Fruit fly (Drosophila melanogaster) whole organism, embryonic: ENCODE data around the gene sob.

ENCODE experiments used
- Atf-2 ChIP-seq: fragments of 200-800 bp; sonication (Bioruptor generic); optimal IDR thresholded peaks from 2 replicates; lab custom pipeline; 2016; ENCODE audit warnings: missing biosample characterization, missing genetic modification characterization
- Atf3 ChIP-seq: fragments of 200-800 bp; sonication (Bioruptor generic); optimal IDR thresholded peaks from 3 replicates; lab custom pipeline; 2016; ENCODE audit warnings: missing biosample characterization, missing genetic modification characterization
- Bdp1 ChIP-seq: fragments of 200-800 bp; sonication (Bioruptor generic); optimal IDR thresholded peaks from 3 replicates; lab custom pipeline; 2016; ENCODE audit warnings: missing biosample characterization, missing genetic modification characterization
- CG10209 ChIP-seq: fragments of 200-800 bp; sonication (Bioruptor generic); optimal IDR thresholded peaks from 3 replicates; lab custom pipeline; 2017; ENCODE audit warnings: missing biosample characterization, mild to moderate bottlenecking, missing genetic modification characterization, missing genetic modification reagents
- CG10462 ChIP-seq: fragments of 200-800 bp; sonication (Bioruptor generic); optimal IDR thresholded peaks from 2 replicates; lab custom pipeline; 2016; ENCODE audit warnings: missing biosample characterization, missing genetic modification characterization
- CG12236 ChIP-seq: fragments of 200-800 bp; sonication (Bioruptor generic); optimal IDR thresholded peaks from 2 replicates; lab custom pipeline; 2016; ENCODE audit warnings: missing biosample characterization, missing genetic modification characterization
- CG1233 ChIP-seq: fragments of 200-800 bp; sonication (Bioruptor generic); optimal IDR thresholded peaks from 4 replicates; lab custom pipeline; 2018; ENCODE audit warnings: missing biosample characterization, mild to moderate bottlenecking, missing genetic modification characterization
- CG13296 ChIP-seq: fragments of 200-800 bp; sonication (Bioruptor generic); optimal IDR thresholded peaks from 3 replicates; lab custom pipeline; 2018; ENCODE audit warnings: missing biosample characterization, mild to moderate bottlenecking, missing genetic modification characterization
- CG14441 ChIP-seq: fragments of 200-800 bp; sonication (Bioruptor generic); IDR thresholded peaks from 2 replicates; pipeline ENCODE4 v1.3.6; 2022; ENCODE audit warnings: missing biosample characterization, missing genetic modification characterization
- CG17912 ChIP-seq: fragments of 200-800 bp; sonication (Bioruptor generic); optimal IDR thresholded peaks from 2 replicates; lab custom pipeline; 2018; ENCODE audit warnings: missing biosample characterization, mild to moderate bottlenecking, missing genetic modification characterization
- CG2202 ChIP-seq: fragments of 200-800 bp; sonication (Bioruptor generic); optimal IDR thresholded peaks from 2 replicates; lab custom pipeline; 2018; ENCODE audit warnings: missing biosample characterization, mild to moderate bottlenecking, missing genetic modification characterization
- CG3407 ChIP-seq: fragments of 200-800 bp; sonication (Bioruptor generic); optimal IDR thresholded peaks from 2 replicates; lab custom pipeline; 2018; ENCODE audit warnings: missing biosample characterization, mild to moderate bottlenecking, missing genetic modification characterization
- CG34224 ChIP-seq: fragments of 200-800 bp; sonication (Bioruptor generic); IDR thresholded peaks from 3 replicates; pipeline ENCODE4 v1.3.6; 2022; ENCODE audit warnings: missing biosample characterization, missing genetic modification characterization; ENCODE audit not compliant: partially characterized antibody
- CG4617 ChIP-seq: fragments of 200-800 bp; sonication (Bioruptor generic); optimal IDR thresholded peaks from 3 replicates; lab custom pipeline; 2016; ENCODE audit warnings: missing biosample characterization, missing genetic modification characterization, borderline replicate concordance
- CG4707 ChIP-seq: fragments of 200-800 bp; sonication (Bioruptor generic); optimal IDR thresholded peaks from 2 replicates; lab custom pipeline; 2018; ENCODE audit warnings: missing biosample characterization, mild to moderate bottlenecking, missing genetic modification characterization, moderate library complexity
- H15 ChIP-seq: fragments of 200-800 bp; sonication (Bioruptor generic); IDR thresholded peaks from 3 replicates; pipeline ENCODE4 v1.3.6; 2022; ENCODE audit warnings: missing biosample characterization, missing genetic modification characterization
- Meics ChIP-seq: fragments of 200-800 bp; sonication (Bioruptor generic); optimal IDR thresholded peaks from 2 replicates; lab custom pipeline; 2017; ENCODE audit warnings: missing biosample characterization, mild to moderate bottlenecking, missing genetic modification characterization
- Opbp ChIP-seq: fragments of 200-800 bp; sonication (Bioruptor generic); IDR thresholded peaks from 3 replicates; pipeline ENCODE4 v1.3.6; 2022; ENCODE audit warnings: missing biosample characterization, missing genetic modification characterization; ENCODE audit not compliant: partially characterized antibody
- Ravus ChIP-seq: fragments of 200-800 bp; sonication (Bioruptor generic); IDR thresholded peaks from 2 replicates; pipeline ENCODE4 v1.3.6; 2022; ENCODE audit warnings: missing biosample characterization, missing genetic modification characterization
- Rfx ChIP-seq: fragments of 200-800 bp; sonication (Bioruptor generic); IDR thresholded peaks from 2 replicates; pipeline ENCODE4 v1.3.6; 2022; ENCODE audit warnings: missing biosample characterization, missing genetic modification characterization
- Sry-δ ChIP-seq: fragments of 200-800 bp; sonication (Bioruptor generic); optimal IDR thresholded peaks from 2 replicates; lab custom pipeline; 2016; ENCODE audit warnings: missing biosample characterization, missing genetic modification characterization
- Usf ChIP-seq: fragments of 200-800 bp; sonication (Bioruptor generic); optimal IDR thresholded peaks from 2 replicates; lab custom pipeline; 2017; ENCODE audit warnings: missing genotype, missing biosample characterization, missing genetic modification characterization
- ab ChIP-seq: fragments of 200-800 bp; sonication (Bioruptor generic); optimal IDR thresholded peaks from 2 replicates; lab custom pipeline; 2016; ENCODE audit warnings: missing biosample characterization, missing genetic modification characterization
- cato ChIP-seq: fragments of 200-800 bp; sonication (Bioruptor generic); optimal IDR thresholded peaks from 2 replicates; lab custom pipeline; 2016; ENCODE audit warnings: missing biosample characterization, missing genetic modification characterization, borderline replicate concordance
- dati ChIP-seq: fragments of 200-800 bp; sonication (Bioruptor generic); IDR thresholded peaks from 2 replicates; pipeline ENCODE4 v1.3.6; 2022; ENCODE audit warnings: missing biosample characterization, missing genetic modification characterization
- dmrt11E ChIP-seq: fragments of 200-800 bp; sonication (Bioruptor generic); optimal IDR thresholded peaks from 3 replicates; lab custom pipeline; 2018; ENCODE audit warnings: missing biosample characterization, mild to moderate bottlenecking, missing genetic modification characterization, moderate library complexity
- fd3F ChIP-seq: fragments of 200-800 bp; sonication (Bioruptor generic); optimal IDR thresholded peaks from 2 replicates; lab custom pipeline; 2018; ENCODE audit warnings: missing biosample characterization, mild to moderate bottlenecking, missing genetic modification characterization, moderate library complexity
- grn ChIP-seq: fragments of 200-800 bp; sonication (Bioruptor generic); optimal IDR thresholded peaks from 3 replicates; lab custom pipeline; 2017; ENCODE audit warnings: missing biosample characterization, missing genetic modification characterization
- ham ChIP-seq: fragments of 200-800 bp; sonication (Bioruptor generic); IDR thresholded peaks from 2 replicates; pipeline ENCODE4 v1.3.6; 2022; ENCODE audit warnings: missing biosample characterization, missing genetic modification characterization
- hth ChIP-seq: fragments of >200 bp; optimal IDR thresholded peaks from 2 replicates; lab custom pipeline; 2017; ENCODE audit warnings: inconsistent platforms
- jing ChIP-seq: fragments of 200-800 bp; sonication (Bioruptor generic); optimal IDR thresholded peaks from 2 replicates; lab custom pipeline; 2018; ENCODE audit warnings: missing biosample characterization, mild to moderate bottlenecking, missing genetic modification characterization
- jumu ChIP-seq: fragments of 200-800 bp; sonication (Bioruptor generic); optimal IDR thresholded peaks from 3 replicates; lab custom pipeline; 2016; ENCODE audit warnings: missing biosample characterization, missing genetic modification characterization
- knrl ChIP-seq: fragments of 200-800 bp; sonication (Bioruptor generic); IDR thresholded peaks from 3 replicates; pipeline ENCODE4 v1.3.6; 2022; ENCODE audit warnings: missing biosample characterization, missing genetic modification characterization; ENCODE audit not compliant: partially characterized antibody
- lola ChIP-seq, 3 experiments: fragments of >200 bp in 2 of 3; fragments of 200-800 bp in 1 of 3; sonication (Bioruptor generic) in 1 of 3; optimal IDR thresholded peaks; 2 replicates each; lab custom pipeline; 2017 to 2019; ENCODE audit warnings: missing biosample characterization in 3 of 3, missing genetic modification characterization in 3 of 3, mild to moderate bottlenecking in 1 of 3, moderate library complexity in 1 of 3
- luna ChIP-seq: fragments of 200-800 bp; sonication (Bioruptor generic); optimal IDR thresholded peaks from 2 replicates; lab custom pipeline; 2016; ENCODE audit warnings: missing biosample characterization, missing genetic modification characterization
- maf-S ChIP-seq: fragments of 200-800 bp; sonication (Bioruptor generic); optimal IDR thresholded peaks from 2 replicates; lab custom pipeline; 2016; ENCODE audit warnings: missing biosample characterization, missing genetic modification characterization
- oc ChIP-seq: fragments of 200-800 bp; sonication (Bioruptor generic); optimal IDR thresholded peaks from 2 replicates; lab custom pipeline; 2018; ENCODE audit warnings: missing biosample characterization, mild to moderate bottlenecking, missing genetic modification characterization, moderate library complexity
- p53 ChIP-seq: fragments of 200-800 bp; sonication (Bioruptor generic); optimal IDR thresholded peaks from 2 replicates; lab custom pipeline; 2016; ENCODE audit warnings: missing biosample characterization, missing genetic modification characterization
- pb ChIP-seq: fragments of 200-800 bp; sonication (Bioruptor generic); optimal IDR thresholded peaks from 3 replicates; lab custom pipeline; 2016; ENCODE audit warnings: missing biosample characterization, missing genetic modification characterization
- pita ChIP-seq: fragments of 200-800 bp; sonication (Bioruptor generic); optimal IDR thresholded peaks from 2 replicates; lab custom pipeline; 2017; ENCODE audit warnings: missing biosample characterization, mild to moderate bottlenecking, missing genetic modification characterization
- pum ChIP-seq: fragments of 200-800 bp; sonication (Bioruptor generic); optimal IDR thresholded peaks from 2 replicates; lab custom pipeline; 2016; ENCODE audit warnings: missing biosample characterization, missing genetic modification characterization
- sens ChIP-seq: fragments of 200-800 bp; sonication (Bioruptor generic); peaks from one replicate; lab custom pipeline; 2016; ENCODE audit warnings: missing biosample characterization, missing genetic modification characterization
- zf30C ChIP-seq: fragments of 200-800 bp; sonication (Bioruptor generic); optimal IDR thresholded peaks from 3 replicates; lab custom pipeline; 2018; ENCODE audit warnings: missing biosample characterization, mild to moderate bottlenecking, missing genetic modification characterization
- zfh1 ChIP-seq: fragments of 200-800 bp; sonication (Bioruptor generic); IDR thresholded peaks from 3 replicates; pipeline ENCODE4 v1.3.6; 2022; ENCODE audit warnings: missing biosample characterization, missing genetic modification characterization

Gene sob

DNA sequence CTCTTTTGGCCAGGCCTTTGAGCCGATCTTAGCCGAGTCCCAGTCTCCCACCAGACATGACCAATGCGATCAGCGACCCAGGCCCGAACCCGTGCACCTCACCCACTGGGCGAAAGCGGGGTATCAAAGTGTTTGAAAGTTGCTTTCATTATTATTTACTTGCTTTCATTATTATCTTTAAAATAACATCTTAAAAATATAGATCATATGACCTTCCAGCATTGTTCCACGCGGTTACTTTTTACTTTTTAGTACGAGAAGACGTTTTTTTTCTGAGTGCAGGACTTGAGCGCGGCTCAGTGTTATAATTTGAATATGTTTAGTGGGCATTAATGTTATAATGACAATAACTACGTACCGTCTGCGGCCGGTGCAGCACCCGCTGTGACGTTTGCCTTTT lies 37.5 kb downstream of the sob start (continued):
- TF ChIP-seq pum (GFP tag; lab: Kevin White, UChicago) (no peak), CG10209 (GFP tag; lab: Kevin White, UChicago) (no peak), CG3407 (no peak), jing (GFP tag; lab: Kevin White, UChicago) (no peak), CG10462 (GFP tag; lab: Kevin White, UChicago) (no peak), CG34224 (GFP tag; lab: Robert Waterston, UW) (no peak), CG1233 (GFP tag; lab: Kevin White, UChicago) (no peak), Rfx (GFP tag; lab: Robert Waterston, UW) (no peak), hth (lab: Kevin White, UChicago) (no peak), Atf-2 (GFP tag; lab: Kevin White, UChicago) (no peak), zf30C (GFP tag; lab: Kevin White, UChicago) (peak; percentile 34), grn (GFP tag; lab: Kevin White, UChicago) (no peak), cato (GFP tag; lab: Kevin White, UChicago) (no peak), CG14441 (GFP tag; lab: Robert Waterston, UW) (no peak), H15 (GFP tag; lab: Robert Waterston, UW) (no peak), jumu (no peak), CG12236 (GFP tag; lab: Kevin White, UChicago) (no peak), CG17912 (no peak), pita (GFP tag; lab: Kevin White, UChicago) (no peak), zfh1 (GFP tag; lab: Robert Waterston, UW) (0 out of 3 replicates have a peak, but pooled peaks have one; percentile 11), CG2202 (no peak), CG4617 (GFP tag; lab: Kevin White, UChicago) (no peak), CG13296 (GFP tag; lab: Kevin White, UChicago) (no peak), dati (no peak), Opbp (GFP tag; lab: Robert Waterston, UW) (no peak), ham (no peak), oc (tag; lab: Kevin White, UChicago) (no peak), Ravus (GFP tag; lab: Robert Waterston, UW) (no peak), Bdp1 (GFP tag; lab: Kevin White, UChicago) (no peak), maf-S (GFP tag; lab: Kevin White, UChicago) (no peak), knrl (GFP tag; lab: Robert Waterston, UW) (no peak), Sry-δ (no peak), fd3F (GFP tag; lab: Kevin White, UChicago) (no peak), dmrt11E (peak; percentile 45), luna (GFP tag; lab: Kevin White, UChicago) (no peak), lola (GFP tag; optimal IDR thresholded peaks at IDR 0.05; lab: Kevin White, UChicago) (peak in 1 of 3 experiments; percentile 28), p53 (no peak), CG4707 (GFP tag; lab: Kevin White, UChicago) (no peak), Meics (GFP tag; lab: Kevin White, UChicago) (no peak), ab (GFP tag; lab: Kevin White, UChicago) (no peak), Atf3 (GFP tag; lab: Kevin White, UChicago) (no peak), pb (GFP tag; lab: Kevin White, UChicago) (no peak), sens (peak; percentile 48), Usf (no peak)
